Fruit fly (Drosophila melanogaster): Measurements from ENCODE around the gene CG13875.

The CG13875 gene

dm6 chr3L:177938-178337, 1.8 kb upstream of the CG13875 start (continued):
- peak; percentile 70 for TF ChIP-seq Dll (GFP tag; IDR thresholded peaks at IDR 0.05; ENCODE audit: partially characterized antibody)
- no peak for TF ChIP-seq CG10959 (GFP tag; IDR thresholded peaks at IDR 0.05)
- no peak for TF ChIP-seq C15 (GFP tag; IDR thresholded peaks at IDR 0.05)
- TF ChIP-seq gsb (GFP tag; IDR thresholded peaks at IDR 0.05) = no peak
- TF ChIP-seq aop (GFP tag; IDR thresholded peaks at IDR 0.05) = no peak
- TF ChIP-seq btn (GFP tag; optimal IDR thresholded peaks at IDR 0.05) = no peak
- TF ChIP-seq E2f2 (GFP tag; IDR thresholded peaks at IDR 0.05) = no peak
- no peak for TF ChIP-seq rib (GFP tag; IDR thresholded peaks at IDR 0.05)
- TF ChIP-seq Ptx1 (GFP tag; IDR thresholded peaks at IDR 0.05) = no peak
- TF ChIP-seq CG7839 (tag; optimal IDR thresholded peaks at IDR 0.05) = no peak
- no peak for TF ChIP-seq Nf-YC (tag; optimal IDR thresholded peaks at IDR 0.05)
- TF ChIP-seq Adf1 (GFP tag; IDR thresholded peaks at IDR 0.05) = no peak
- no peak for TF ChIP-seq CG33557 (GFP tag; optimal IDR thresholded peaks at IDR 0.05)
- TF ChIP-seq CG14667 (GFP tag; IDR thresholded peaks at IDR 0.05) = no peak
- peak; percentile 36; the same call in 1 of the 2 replicates for TF ChIP-seq sna (GFP tag; IDR thresholded peaks at IDR 0.05; ENCODE audit: partially characterized antibody)
- peak; percentile 59; the same call in 1 of the 3 replicates for TF ChIP-seq CG6791 (GFP tag; IDR thresholded peaks at IDR 0.05; ENCODE audit: partially characterized antibody)
- no peak for TF ChIP-seq ham (GFP tag; IDR thresholded peaks at IDR 0.05)
- no peak for TF ChIP-seq kay (GFP tag; optimal IDR thresholded peaks at IDR 0.05)
- no peak for TF ChIP-seq CG4360 (GFP tag; IDR thresholded peaks at IDR 0.05)
- TF ChIP-seq knrl (GFP tag; IDR thresholded peaks at IDR 0.05; ENCODE audit: partially characterized antibody) = peak; percentile 37; the same call in 1 of the 3 replicates
- no peak for TF ChIP-seq so (GFP tag; IDR thresholded peaks at IDR 0.05)
- TF ChIP-seq CG8359 (GFP tag; optimal IDR thresholded peaks at IDR 0.05; ENCODE audit: borderline replicate concordance) = no peak
- peak; percentile 7 for TF ChIP-seq Sry-δ (GFP tag; optimal IDR thresholded peaks at IDR 0.05)
- TF ChIP-seq pita (GFP tag; optimal IDR thresholded peaks at IDR 0.05) = no peak
- no peak for TF ChIP-seq insv (GFP tag; optimal IDR thresholded peaks at IDR 0.05)
- TF ChIP-seq Awh (GFP tag; IDR thresholded peaks at IDR 0.05) = no peak
- TF ChIP-seq pros (GFP tag; optimal IDR thresholded peaks at IDR 0.05) = no peak
- no peak for TF ChIP-seq ase (GFP tag; IDR thresholded peaks at IDR 0.05)
- TF ChIP-seq Rx (GFP tag; IDR thresholded peaks at IDR 0.05) = 0 out of 2 replicates have a peak, but pooled peaks have one; percentile 3
- no peak for TF ChIP-seq Hr3 (GFP tag; optimal IDR thresholded peaks at IDR 0.05)
- TF ChIP-seq CG8924 (tag; optimal IDR thresholded peaks at IDR 0.05) = no peak
- TF ChIP-seq sens (GFP tag) = no peak
- no peak for TF ChIP-seq CG12391 (tag; optimal IDR thresholded peaks at IDR 0.05)
- no peak for TF ChIP-seq br (optimal IDR thresholded peaks at IDR 0.05)
- TF ChIP-seq sr (GFP tag; IDR thresholded peaks at IDR 0.05) = 0 out of 3 replicates have a peak, but pooled peaks have one; percentile 10
- 0 out of 3 replicates have a peak, but pooled peaks have one; percentile 33 for TF ChIP-seq CG16813 (GFP tag; IDR thresholded peaks at IDR 0.05; ENCODE audit: partially characterized antibody)
- peak; percentile 29; the same call in 1 of the 3 replicates for TF ChIP-seq CG7963 (GFP tag; IDR thresholded peaks at IDR 0.05; ENCODE audit: partially characterized antibody)
- TF ChIP-seq vvl (GFP tag; IDR thresholded peaks at IDR 0.05) = 0 out of 2 replicates have a peak, but pooled peaks have one; percentile 17
- peak; percentile 40 for TF ChIP-seq BEAF-32 (GFP tag; optimal IDR thresholded peaks at IDR 0.05)
- no peak for TF ChIP-seq Ssrp (tag; optimal IDR thresholded peaks at IDR 0.05)
- TF ChIP-seq Opbp (GFP tag; IDR thresholded peaks at IDR 0.05; ENCODE audit: partially characterized antibody) = peak; percentile 57; the same call in 1 of the 3 replicates
- TF ChIP-seq CG9817 (tag; optimal IDR thresholded peaks at IDR 0.05) = no peak
- 0 out of 3 replicates have a peak, but pooled peaks have one; percentile 15 for TF ChIP-seq row (GFP tag; IDR thresholded peaks at IDR 0.05)

Data from whole organism, embryonic.